Fruit fly (Drosophila melanogaster): ENCODE data around the gene Nf-YB.
A peak's percentile ranks its signal among the peaks of the same experiment; 100 is the strongest.

The Nf-YB gene

dm6 chr2L:19735635-19736109, at the start of gene Nf-YB, which contains the start of gene CG10462:
TSS of gene Nf-YB (plus strand) at chr2L:19736044.
TSS of gene CG10462 (minus strand) at chr2L:19735980.
- TF ChIP-seq CTCF (optimal IDR thresholded peaks at IDR 0.05) (peak; percentile 46 to 50), CG8478 (optimal IDR thresholded peaks at IDR 0.05) (no peak)

dm6 chr2L:19700868-19701267, 35.0 kb upstream of the Nf-YB start, which contains the start of gene scw:
TSS of gene scw (minus strand) at chr2L:19700968.
- no peak for TF ChIP-seq CTCF (optimal IDR thresholded peaks at IDR 0.05)
- TF ChIP-seq CG8478 (optimal IDR thresholded peaks at IDR 0.05): no peak

dm6 chr2L:19722517-19722916, 13.3 kb upstream of the Nf-YB start:
- TF ChIP-seq CG8478 (optimal IDR thresholded peaks at IDR 0.05): no peak
- no peak for TF ChIP-seq CTCF (optimal IDR thresholded peaks at IDR 0.05)

dm6 chr2L:19750571-19750970, 14.7 kb downstream of the Nf-YB start:
- TF ChIP-seq CTCF (optimal IDR thresholded peaks at IDR 0.05): no peak

dm6 chr2L:19755015-19755414, 19.2 kb downstream of the Nf-YB start:
- no peak for TF ChIP-seq CG8478 (optimal IDR thresholded peaks at IDR 0.05)
- no peak for TF ChIP-seq CTCF (optimal IDR thresholded peaks at IDR 0.05)

dm6 chr2L:19756040-19756439, 20.2 kb downstream of the Nf-YB start:
- no peak for TF ChIP-seq CTCF (optimal IDR thresholded peaks at IDR 0.05)
- no peak for TF ChIP-seq CG8478 (optimal IDR thresholded peaks at IDR 0.05)

- no peak for TF ChIP-seq CTCF (optimal IDR thresholded peaks at IDR 0.05)
Observed at dm6 chr2L:19756716-19757115, 20.9 kb downstream of the Nf-YB start, which contains the start of gene CG10631. TSS of gene CG10631 (minus strand) at chr2L:19756904.

dm6 chr2L:19758511-19759128, 22.8 kb downstream of the Nf-YB start, which contains the start of the genes CG10628 and Dus3:
TSS of gene CG10628 (minus strand) at chr2L:19758615.
TSS of gene Dus3 (plus strand) at chr2L:19758879.
- TF ChIP-seq CG8478 (optimal IDR thresholded peaks at IDR 0.05) (no peak), CTCF (optimal IDR thresholded peaks at IDR 0.05) (no peak)

dm6 chr2L:19763446-19763772, 27.6 kb downstream of the Nf-YB start:
- no peak for TF ChIP-seq CTCF (optimal IDR thresholded peaks at IDR 0.05)
- no peak for TF ChIP-seq CG8478 (optimal IDR thresholded peaks at IDR 0.05)

dm6 chr2L:19763773-19764580, 28.1 kb downstream of the Nf-YB start, which contains the start of gene fbp:
TSS of gene fbp (minus strand) at chr2L:19764136.
- no peak for TF ChIP-seq CTCF (optimal IDR thresholded peaks at IDR 0.05)
- no peak for TF ChIP-seq CG8478 (optimal IDR thresholded peaks at IDR 0.05)

dm6 chr2L:19764581-19765136, 28.8 kb downstream of the Nf-YB start:
- TF ChIP-seq CTCF (optimal IDR thresholded peaks at IDR 0.05) (no peak), CG8478 (optimal IDR thresholded peaks at IDR 0.05) (no peak)

- TF ChIP-seq CG8478 (optimal IDR thresholded peaks at IDR 0.05) (no peak), CTCF (optimal IDR thresholded peaks at IDR 0.05) (no peak)
Observed at dm6 chr2L:19765406-19765805, 29.6 kb downstream of the Nf-YB start.

- TF ChIP-seq CG8478 (optimal IDR thresholded peaks at IDR 0.05) (no peak), CTCF (optimal IDR thresholded peaks at IDR 0.05) (no peak)
Observed at dm6 chr2L:19768967-19769366, 33.1 kb downstream of the Nf-YB start, which contains the start of gene bsh. TSS of gene bsh (minus strand) at chr2L:19769067.

dm6 chr2L:19769703-19770102, 33.9 kb downstream of the Nf-YB start:
- TF ChIP-seq CTCF (optimal IDR thresholded peaks at IDR 0.05) (no peak), CG8478 (optimal IDR thresholded peaks at IDR 0.05) (no peak)

dm6 chr2L:19774278-19774677, 38.4 kb downstream of the Nf-YB start:
- no peak for TF ChIP-seq CTCF (optimal IDR thresholded peaks at IDR 0.05)
- TF ChIP-seq CG8478 (optimal IDR thresholded peaks at IDR 0.05): no peak

Data from S2 (cell line).